Worm (Caenorhabditis elegans): Measurements from ENCODE around the gene tbc-13.
A peak's percentile ranks its signal among the peaks of the same experiment; 100 is the strongest.

Gene tbc-13

ce11 chrX:12503288-12503803 is 18.5 kb downstream of the tbc-13 start, which contains the start of gene sdz-19:
TSS of gene sdz-19 (minus strand) at chrX:12503338.
- TF ChIP-seq zag-1 (tag; optimal IDR thresholded peaks at IDR 0.05) (no peak), mdl-1 (tag; optimal IDR thresholded peaks at IDR 0.05) (no peak), F16B12.6 (tag; optimal IDR thresholded peaks at IDR 0.05) (no peak), mef-2 (tag; optimal IDR thresholded peaks at IDR 0.05) (no peak), Y116A8C.19 (tag; optimal IDR thresholded peaks at IDR 0.05; ENCODE audit: borderline replicate concordance) (no peak), nhr-19 (GFP tag; conservative IDR thresholded peaks at IDR 0.05) (no peak), nhr-84 (tag; optimal IDR thresholded peaks at IDR 0.05) (no peak), ztf-11 (tag; optimal IDR thresholded peaks at IDR 0.05) (no peak), dsc-1 (tag; optimal IDR thresholded peaks at IDR 0.05) (no peak), lin-15B (tag; optimal IDR thresholded peaks at IDR 0.05) (no peak), nhr-20 (tag; optimal IDR thresholded peaks at IDR 0.05) (no peak), efl-1 (optimal IDR thresholded peaks at IDR 0.05) (no peak), efl-1 (GFP tag; optimal IDR thresholded peaks at IDR 0.05 in 1 of 2) (no peak), pax-3 (tag; optimal IDR thresholded peaks at IDR 0.05) (no peak), C34B4.2 (tag; optimal IDR thresholded peaks at IDR 0.05) (no peak), ceh-88 (GFP tag; IDR thresholded peaks at IDR 0.05) (no peak), lsy-2 (tag; optimal IDR thresholded peaks at IDR 0.05) (no peak), ztf-4 (tag; optimal IDR thresholded peaks at IDR 0.05) (no peak), mab-9 (GFP tag; IDR thresholded peaks at IDR 0.05) (no peak), nhr-11 (tag; optimal IDR thresholded peaks at IDR 0.05) (no peak), aha-1 (tag; optimal IDR thresholded peaks at IDR 0.05) (no peak)

ce11 chrX:12509334-12509944 is 24.6 kb downstream of the tbc-13 start:
- TF ChIP-seq nhr-71 (tag; optimal IDR thresholded peaks at IDR 0.05) (peak; percentile 94), nhr-12 (tag; optimal IDR thresholded peaks at IDR 0.05) (no peak), mef-2 (tag; optimal IDR thresholded peaks at IDR 0.05) (no peak), nhr-84 (tag; optimal IDR thresholded peaks at IDR 0.05) (no peak), swsn-7 (tag; optimal IDR thresholded peaks at IDR 0.05) (peak; percentile 42), nhr-20 (tag; optimal IDR thresholded peaks at IDR 0.05) (peak; percentile 93), lin-13 (GFP tag; optimal IDR thresholded peaks at IDR 0.05) (no peak), F16B12.6 (tag; optimal IDR thresholded peaks at IDR 0.05) (no peak), mep-1 (tag; optimal IDR thresholded peaks at IDR 0.05) (peak; percentile 44), nhr-47 (tag; optimal IDR thresholded peaks at IDR 0.05) (peak; percentile 60), pqm-1 (tag; optimal IDR thresholded peaks at IDR 0.05) (no peak), sox-4 (tag; optimal IDR thresholded peaks at IDR 0.05) (peak; percentile 31), pag-3 (tag; optimal IDR thresholded peaks at IDR 0.05; ENCODE audit: borderline replicate concordance, insufficient read depth) (peak; percentile 34), ceh-63 (GFP tag; optimal IDR thresholded peaks at IDR 0.05) (no peak), ceh-90 (tag; optimal IDR thresholded peaks at IDR 0.05) (no peak), sup-37 (GFP tag; optimal IDR thresholded peaks at IDR 0.05) (no peak), tlp-1 (tag; optimal IDR thresholded peaks at IDR 0.05) (peak; percentile 71), snpc-4 (tag; optimal IDR thresholded peaks at IDR 0.05) (no peak), skn-1 (tag; optimal IDR thresholded peaks at IDR 0.05) (peak; percentile 61), isw-1 (GFP tag; IDR thresholded peaks at IDR 0.05) (no peak), unc-30 (tag; optimal IDR thresholded peaks at IDR 0.05) (no peak), lin-14 (GFP tag; optimal IDR thresholded peaks at IDR 0.05) (peak; percentile 81), lin-35 (GFP tag; optimal IDR thresholded peaks at IDR 0.05) (peak in 1 of 2 experiments; percentile 67), nhr-85 (tag) (peak; percentile 81), unc-62 (GFP tag; optimal IDR thresholded peaks at IDR 0.05) (no peak), ama-1 (optimal IDR thresholded peaks at IDR 0.05) (no peak), efl-1 (optimal IDR thresholded peaks at IDR 0.05) (peak in 1 of 2 experiments; percentile 14), efl-1 (GFP tag; optimal IDR thresholded peaks at IDR 0.05 in 1 of 2) (no peak), C16A3.4 (tag; optimal IDR thresholded peaks at IDR 0.05) (peak; percentile 7), lin-39 (tag; optimal IDR thresholded peaks at IDR 0.05) (peak; percentile 37), mab-9 (GFP tag; IDR thresholded peaks at IDR 0.05) (no peak), irx-1 (tag; optimal IDR thresholded peaks at IDR 0.05) (no peak), fos-1 (tag; optimal IDR thresholded peaks at IDR 0.05) (peak; percentile 32), C34B4.2 (tag; optimal IDR thresholded peaks at IDR 0.05) (no peak), zip-4 (GFP tag; optimal IDR thresholded peaks at IDR 0.05) (no peak), hlh-17 (GFP tag; optimal IDR thresholded peaks at IDR 0.05; ENCODE audit: borderline replicate concordance) (no peak), nhr-11 (tag; optimal IDR thresholded peaks at IDR 0.05) (no peak), C04F5.9 (tag; optimal IDR thresholded peaks at IDR 0.05) (peak; percentile 27), hlh-4 (tag; optimal IDR thresholded peaks at IDR 0.05) (no peak), mdl-1 (tag; optimal IDR thresholded peaks at IDR 0.05) (peak in 1 of 2 experiments; percentile 54)
